Worm (Caenorhabditis elegans) whole organism, early embryonic: ENCODE results near the gene C06B3.1.

ENCODE experiments used
- B0310.2 ChIP-seq: sonication (generic microtip); optimal IDR thresholded peaks from 2 replicates; lab custom pipeline; 2016; ENCODE audit warnings: mild to moderate bottlenecking, missing genetic modification characterization, missing compliant biosample characterization
- F13C5.2 ChIP-seq: sonication (generic microtip); optimal IDR thresholded peaks from 2 replicates; lab custom pipeline; 2017; ENCODE audit warnings: mild to moderate bottlenecking, missing genetic modification characterization, inconsistent platforms, missing compliant biosample characterization
- aly-1 ChIP-seq: sonication (generic microtip); optimal IDR thresholded peaks from 2 replicates; lab custom pipeline; 2016; ENCODE audit warnings: missing genetic modification characterization, missing compliant biosample characterization
- ama-1 ChIP-seq: fragments of 150-350 bp; optimal IDR thresholded peaks from 2 replicates; lab custom pipeline; 2014
- ceh-13 ChIP-seq: fragments of 200-800 bp; sonication (Bioruptor generic); optimal IDR thresholded peaks from 2 replicates; lab custom pipeline; 2018; ENCODE audit warnings: mild to moderate bottlenecking, missing genetic modification characterization, missing compliant biosample characterization
- ceh-36 ChIP-seq: sonication (generic microtip); optimal IDR thresholded peaks from 2 replicates; lab custom pipeline; 2016; ENCODE audit warnings: missing genetic modification characterization, inconsistent platforms, missing compliant biosample characterization
- ets-7 ChIP-seq: sonication (generic microtip); optimal IDR thresholded peaks from 2 replicates; lab custom pipeline; 2016; ENCODE audit warnings: missing genotype, missing genetic modification characterization, missing compliant biosample characterization
- flt-1 ChIP-seq: fragments of 200-800 bp; sonication (Bioruptor generic); IDR thresholded peaks from 2 replicates; pipeline ENCODE4 v1.3.6; 2022; ENCODE audit warnings: missing genetic modification characterization, missing compliant biosample characterization
- hmbx-1 ChIP-seq: sonication (generic microtip); optimal IDR thresholded peaks from 2 replicates; lab custom pipeline; 2016; ENCODE audit warnings: mild to moderate bottlenecking, missing genetic modification characterization, missing compliant biosample characterization
- hmg-4 ChIP-seq: fragments of 200-800 bp; sonication (Bioruptor generic); optimal IDR thresholded peaks from 2 replicates; lab custom pipeline; 2018; ENCODE audit warnings: mild to moderate bottlenecking, missing genetic modification characterization, missing compliant biosample characterization
- hnd-1 ChIP-seq: sonication (generic microtip); optimal IDR thresholded peaks from 2 replicates; lab custom pipeline; 2016; ENCODE audit warnings: missing genetic modification characterization, missing compliant biosample characterization
- pes-1 ChIP-seq: fragments of 200-800 bp; sonication (Bioruptor generic); IDR thresholded peaks from 2 replicates; pipeline ENCODE4 v1.3.6; 2022; ENCODE audit warnings: missing genetic modification reagents, missing genetic modification characterization, missing compliant biosample characterization
- scrt-1 ChIP-seq: fragments of 200-800 bp; sonication (Bioruptor generic); IDR thresholded peaks from 2 replicates; pipeline ENCODE4 v1.3.6; 2022; ENCODE audit warnings: missing genetic modification characterization, missing compliant biosample characterization
- sea-1 ChIP-seq: fragments of 200-800 bp; sonication (Bioruptor generic); conservative IDR thresholded peaks from 2 replicates; pipeline ENCODE4 v1.3.6; 2022; ENCODE audit warnings: missing genetic modification characterization, missing compliant biosample characterization
- tbx-11 ChIP-seq: fragments of 200-800 bp; sonication (Bioruptor generic); IDR thresholded peaks from 2 replicates; pipeline ENCODE4 v1.3.6; 2022; ENCODE audit warnings: missing genetic modification characterization, missing compliant biosample characterization
- tbx-37 ChIP-seq: fragments of 200-800 bp; sonication (Bioruptor generic); conservative IDR thresholded peaks from 2 replicates; pipeline ENCODE4 v1.3.6; 2022; ENCODE audit warnings: missing genetic modification reagents, missing genetic modification characterization, missing compliant biosample characterization
- tra-4 ChIP-seq: sonication (generic microtip); optimal IDR thresholded peaks from 2 replicates; lab custom pipeline; 2017; ENCODE audit warnings: missing genetic modification characterization, missing compliant biosample characterization

Gene C06B3.1

ce11 chrV:13902495-13902894, at the start of gene C06B3.1:
TSS of gene C06B3.1 (plus strand) at chrV:13902795.
- TF ChIP-seq tra-4 (tag; lab: Kevin White, UChicago) (no peak), ets-7 (tag; lab: Kevin White, UChicago) (no peak), pes-1 (GFP tag; lab: Robert Waterston, UW) (no peak), ama-1 (lab: Kevin White, UChicago) (no peak), ceh-13 (GFP tag; lab: Kevin White, UChicago) (no peak), F13C5.2 (tag; lab: Kevin White, UChicago) (no peak), flt-1 (GFP tag; lab: Robert Waterston, UW) (no peak), scrt-1 (no peak), B0310.2 (tag; lab: Kevin White, UChicago) (no peak), hnd-1 (tag; lab: Kevin White, UChicago) (no peak)

- TF ChIP-seq ets-7 (tag; lab: Kevin White, UChicago) (no peak), aly-1 (no peak), tbx-11 (GFP tag; lab: Robert Waterston, UW) (no peak)
Measured at ce11 chrV:13854306-13854705, 48.3 kb upstream of the C06B3.1 start, which contains the start of gene ttr-21. TSS of gene ttr-21 (minus strand) at chrV:13854405.

ce11 chrV:13856376-13856775, 46.2 kb upstream of the C06B3.1 start, which contains the start of gene srx-134:
TSS of gene srx-134 (minus strand) at chrV:13856476.
- TF ChIP-seq ceh-36 (tag; lab: Kevin White, UChicago): no peak
- TF ChIP-seq F13C5.2 (tag; lab: Kevin White, UChicago): no peak
- no peak for TF ChIP-seq scrt-1
- no peak for TF ChIP-seq hmg-4 (GFP tag; lab: Kevin White, UChicago)
- no peak for TF ChIP-seq aly-1
- TF ChIP-seq hnd-1 (tag; lab: Kevin White, UChicago): no peak
- TF ChIP-seq ama-1 (lab: Kevin White, UChicago): no peak

- TF ChIP-seq F13C5.2 (tag; lab: Kevin White, UChicago): no peak
- TF ChIP-seq tbx-11 (GFP tag; lab: Robert Waterston, UW): no peak
- no peak for TF ChIP-seq B0310.2 (tag; lab: Kevin White, UChicago)
- no peak for TF ChIP-seq ceh-36 (tag; lab: Kevin White, UChicago)
- no peak for TF ChIP-seq flt-1 (GFP tag; lab: Robert Waterston, UW)
- no peak for TF ChIP-seq pes-1 (GFP tag; lab: Robert Waterston, UW)
Measured at ce11 chrV:13857132-13857531, 45.5 kb upstream of the C06B3.1 start, which contains the start of gene srx-136. TSS of gene srx-136 (plus strand) at chrV:13857432.

- TF ChIP-seq tra-4 (tag; lab: Kevin White, UChicago) (no peak), hnd-1 (tag; lab: Kevin White, UChicago) (no peak)
Measured at ce11 chrV:13858906-13859305, 43.7 kb upstream of the C06B3.1 start, which contains the start of gene srx-135. TSS of gene srx-135 (plus strand) at chrV:13859206.

ce11 chrV:13862505-13862904, 40.1 kb upstream of the C06B3.1 start, which contains the start of gene srx-137:
TSS of gene srx-137 (plus strand) at chrV:13862805.
- TF ChIP-seq aly-1 (no peak), hmg-4 (GFP tag; lab: Kevin White, UChicago) (no peak), tbx-11 (GFP tag; lab: Robert Waterston, UW) (no peak), flt-1 (GFP tag; lab: Robert Waterston, UW) (no peak), ama-1 (lab: Kevin White, UChicago) (no peak), ets-7 (tag; lab: Kevin White, UChicago) (no peak), F13C5.2 (tag; lab: Kevin White, UChicago) (no peak), tbx-37 (GFP tag; lab: Robert Waterston, UW) (no peak), pes-1 (GFP tag; lab: Robert Waterston, UW) (no peak), hnd-1 (tag; lab: Kevin White, UChicago) (no peak), ceh-36 (tag; lab: Kevin White, UChicago) (no peak), hmbx-1 (tag; lab: Kevin White, UChicago) (no peak), tra-4 (tag; lab: Kevin White, UChicago) (no peak)

- TF ChIP-seq hnd-1 (tag; lab: Kevin White, UChicago): no peak
- TF ChIP-seq tbx-37 (GFP tag; lab: Robert Waterston, UW): no peak
- no peak for TF ChIP-seq hmbx-1 (tag; lab: Kevin White, UChicago)
- no peak for TF ChIP-seq pes-1 (GFP tag; lab: Robert Waterston, UW)
- no peak for TF ChIP-seq scrt-1
- no peak for TF ChIP-seq ceh-13 (GFP tag; lab: Kevin White, UChicago)
- no peak for TF ChIP-seq B0310.2 (tag; lab: Kevin White, UChicago)
- TF ChIP-seq ama-1 (lab: Kevin White, UChicago): no peak
- no peak for TF ChIP-seq ets-7 (tag; lab: Kevin White, UChicago)
- no peak for TF ChIP-seq F13C5.2 (tag; lab: Kevin White, UChicago)
- TF ChIP-seq hmg-4 (GFP tag; lab: Kevin White, UChicago): no peak
- no peak for TF ChIP-seq sea-1 (GFP tag; lab: Robert Waterston, UW)
- no peak for TF ChIP-seq tra-4 (tag; lab: Kevin White, UChicago)
- TF ChIP-seq tbx-11 (GFP tag; lab: Robert Waterston, UW): no peak
- TF ChIP-seq ceh-36 (tag; lab: Kevin White, UChicago): no peak
- no peak for TF ChIP-seq flt-1 (GFP tag; lab: Robert Waterston, UW)
- no peak for TF ChIP-seq aly-1
Measured at ce11 chrV:13863700-13864099, 38.9 kb upstream of the C06B3.1 start.

ce11 chrV:13866353-13866752, 36.2 kb upstream of the C06B3.1 start, which contains the start of gene nhr-175:
TSS of gene nhr-175 (plus strand) at chrV:13866691.
- TF ChIP-seq ceh-36 (tag; lab: Kevin White, UChicago): no peak
- no peak for TF ChIP-seq B0310.2 (tag; lab: Kevin White, UChicago)
- no peak for TF ChIP-seq ceh-13 (GFP tag; lab: Kevin White, UChicago)
- no peak for TF ChIP-seq hmg-4 (GFP tag; lab: Kevin White, UChicago)
- no peak for TF ChIP-seq aly-1
- TF ChIP-seq tbx-37 (GFP tag; lab: Robert Waterston, UW): no peak
- TF ChIP-seq ama-1 (lab: Kevin White, UChicago): no peak
- TF ChIP-seq tra-4 (tag; lab: Kevin White, UChicago): no peak
- TF ChIP-seq hmbx-1 (tag; lab: Kevin White, UChicago): no peak
- TF ChIP-seq sea-1 (GFP tag; lab: Robert Waterston, UW): no peak
- TF ChIP-seq scrt-1: no peak
